Worm (Caenorhabditis elegans) whole organism, L4/young adult: ENCODE data around the gene R05G9.3.

Experiments used
- W03F9.2 ChIP-seq: fragments of 150-350 bp; optimal IDR thresholded peaks from 2 replicates; lab custom pipeline; 2014; ENCODE audit warnings: missing biosample characterization, missing genetic modification characterization
- dao-5 ChIP-seq: sonication (generic microtip); optimal IDR thresholded peaks from 2 replicates; lab custom pipeline; 2016; ENCODE audit warnings: missing genotype, missing genetic modification characterization, moderate library complexity, missing compliant biosample characterization
- him-1 ChIP-seq: sonication (generic microtip); optimal IDR thresholded peaks from 2 replicates; lab custom pipeline; 2016; ENCODE audit warnings: missing genotype, missing genetic modification reagents, missing genetic modification characterization, missing compliant biosample characterization

ce11 chrII:6491187-6491586 lies 10.1 kb downstream of the R05G9.3 start:
- TF ChIP-seq W03F9.2 (tag; lab: Kevin White, UChicago) (no peak), him-1 (tag; lab: Kevin White, UChicago) (no peak), dao-5 (tag; lab: Kevin White, UChicago) (no peak)
